Worm (Caenorhabditis elegans) whole organism, midembryonic: ENCODE data around the gene col-68.

ENCODE experiments used
- T22C8.4 ChIP-seq: fragments of 200-800 bp; sonication (Bioruptor generic); IDR thresholded peaks from 2 replicates; pipeline ENCODE4 v1.3.6; 2022; ENCODE audit warnings: missing genetic modification characterization, missing compliant biosample characterization
- cog-1 ChIP-seq: sonication (generic microtip); optimal IDR thresholded peaks from 2 replicates; lab custom pipeline; 2016; ENCODE audit warnings: missing genetic modification characterization, missing compliant biosample characterization
- flt-1 ChIP-seq: fragments of 200-800 bp; sonication (Bioruptor generic); IDR thresholded peaks from 2 replicates; pipeline ENCODE4 v1.3.6; 2022; ENCODE audit warnings: missing genetic modification characterization, missing compliant biosample characterization
- klf-2 ChIP-seq: fragments of 200-800 bp; sonication (Bioruptor generic); conservative IDR thresholded peaks from 2 replicates; pipeline ENCODE4 v1.3.6; 2022; ENCODE audit warnings: missing genetic modification reagents, missing genetic modification characterization, missing compliant biosample characterization
- med-1 ChIP-seq: sonication (generic microtip); optimal IDR thresholded peaks from 2 replicates; lab custom pipeline; 2017; ENCODE audit warnings: missing genetic modification characterization, mild to moderate bottlenecking, missing compliant biosample characterization, antibody characterized with exemption, missing genetic modification reagents; ENCODE audit not compliant: insufficient read depth
- ref-1 ChIP-seq: fragments of 200-800 bp; sonication (Bioruptor generic); conservative IDR thresholded peaks from 2 replicates; pipeline ENCODE4 v1.3.6; 2022; ENCODE audit warnings: missing genetic modification reagents, missing genetic modification characterization, missing compliant biosample characterization
- tab-1 ChIP-seq: fragments of 200-800 bp; sonication (Bioruptor generic); IDR thresholded peaks from 2 replicates; pipeline ENCODE4 v1.3.6; 2022; ENCODE audit warnings: missing genetic modification characterization, missing compliant biosample characterization
- ztf-23 ChIP-seq: fragments of 200-800 bp; sonication (Bioruptor generic); IDR thresholded peaks from 2 replicates; pipeline ENCODE4 v1.3.6; 2022; ENCODE audit warnings: missing genetic modification reagents, missing genetic modification characterization, missing compliant biosample characterization
- ztf-29 ChIP-seq: fragments of 200-800 bp; sonication (Bioruptor generic); IDR thresholded peaks from 2 replicates; pipeline ENCODE4 v1.3.6; 2022; ENCODE audit warnings: missing genetic modification reagents, missing genetic modification characterization, missing compliant biosample characterization

Gene col-68

DNA sequence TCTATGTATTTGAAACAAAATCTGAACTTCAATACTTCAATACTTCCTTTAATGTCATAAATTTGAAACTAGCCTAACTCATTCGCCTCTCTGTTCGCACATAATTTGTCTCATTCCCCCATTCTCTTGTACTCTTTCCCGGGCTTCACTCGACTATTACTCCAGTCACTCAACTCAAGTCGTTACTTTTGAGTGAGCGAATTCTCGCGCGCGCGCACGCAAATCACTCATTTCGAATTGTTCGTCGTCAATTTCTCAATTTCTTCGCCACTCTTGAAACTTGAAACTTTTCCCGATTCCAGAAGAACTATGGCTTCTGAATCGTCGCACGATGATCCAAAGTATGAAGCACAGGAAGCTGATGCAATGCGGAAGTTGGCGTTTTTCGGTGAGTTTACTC lies at the start of gene col-68:
Gene col-68 (plus strand): TSS at position 301 of the 400 bp plus-strand sequence.
- no peak for TF ChIP-seq med-1
- no peak for TF ChIP-seq ztf-23
- TF ChIP-seq klf-2 (GFP tag; lab: Robert Waterston, UW) = no peak
- TF ChIP-seq ref-1 (GFP tag; lab: Robert Waterston, UW) = no peak
- no peak for TF ChIP-seq flt-1 (GFP tag; lab: Robert Waterston, UW)
- no peak for TF ChIP-seq tab-1
- no peak for TF ChIP-seq T22C8.4 (GFP tag; lab: Robert Waterston, UW)
- TF ChIP-seq cog-1 (tag; lab: Kevin White, UChicago) = no peak
- no peak for TF ChIP-seq ztf-29 (GFP tag; lab: Robert Waterston, UW)

DNA sequence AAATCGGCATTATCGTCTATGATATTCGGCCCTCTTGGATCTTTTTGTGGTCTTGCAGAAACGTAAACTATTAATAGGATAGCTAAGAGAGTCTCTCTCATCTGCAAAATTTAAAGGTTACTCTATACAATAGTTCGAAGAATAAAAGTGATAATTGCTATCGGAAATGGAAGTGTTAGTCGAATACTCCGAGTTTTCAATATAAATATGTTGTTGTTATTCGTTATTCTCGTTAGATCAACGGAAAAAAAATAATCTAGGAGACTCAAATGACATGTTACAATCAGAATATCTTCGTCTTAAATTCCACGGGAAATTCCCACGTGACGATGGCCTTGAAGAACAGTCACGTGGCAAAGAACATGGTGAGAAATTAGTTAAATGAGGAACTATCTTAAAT lies 49.1 kb upstream of the col-68 start, which contains the start of gene tre-5:
Gene tre-5 (minus strand): TSS at position 101 of the 400 bp plus-strand sequence.
- TF ChIP-seq med-1 (no peak), ztf-23 (no peak), klf-2 (GFP tag; lab: Robert Waterston, UW) (no peak), flt-1 (GFP tag; lab: Robert Waterston, UW) (no peak), T22C8.4 (GFP tag; lab: Robert Waterston, UW) (no peak), ref-1 (GFP tag; lab: Robert Waterston, UW) (no peak), cog-1 (tag; lab: Kevin White, UChicago) (no peak), tab-1 (no peak), ztf-29 (GFP tag; lab: Robert Waterston, UW) (no peak)

DNA sequence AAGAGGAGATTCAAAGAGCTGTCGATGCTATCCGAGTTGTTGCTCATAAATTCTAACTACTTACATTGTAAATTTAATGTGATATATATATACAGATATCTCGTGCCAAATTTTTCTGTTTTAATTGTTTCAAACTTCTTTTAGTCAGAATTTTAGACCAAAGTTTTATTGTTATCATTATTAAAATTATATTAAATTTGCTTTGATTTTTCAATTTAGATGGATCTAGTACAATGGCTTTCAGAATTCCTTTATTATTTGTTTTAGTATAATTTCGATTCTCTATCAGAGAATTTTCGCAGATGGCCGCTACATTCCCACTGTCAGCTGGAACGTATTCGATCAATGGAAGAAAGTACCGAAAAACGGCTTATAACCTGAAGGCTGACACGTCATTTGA lies 47.0 kb upstream of the col-68 start, which contains the start of gene ascc-1:
Gene ascc-1 (plus strand): TSS at position 301 of the 400 bp plus-strand sequence.
- no peak for TF ChIP-seq flt-1 (GFP tag; lab: Robert Waterston, UW)
- no peak for TF ChIP-seq ztf-29 (GFP tag; lab: Robert Waterston, UW)
- no peak for TF ChIP-seq med-1
- no peak for TF ChIP-seq cog-1 (tag; lab: Kevin White, UChicago)

DNA sequence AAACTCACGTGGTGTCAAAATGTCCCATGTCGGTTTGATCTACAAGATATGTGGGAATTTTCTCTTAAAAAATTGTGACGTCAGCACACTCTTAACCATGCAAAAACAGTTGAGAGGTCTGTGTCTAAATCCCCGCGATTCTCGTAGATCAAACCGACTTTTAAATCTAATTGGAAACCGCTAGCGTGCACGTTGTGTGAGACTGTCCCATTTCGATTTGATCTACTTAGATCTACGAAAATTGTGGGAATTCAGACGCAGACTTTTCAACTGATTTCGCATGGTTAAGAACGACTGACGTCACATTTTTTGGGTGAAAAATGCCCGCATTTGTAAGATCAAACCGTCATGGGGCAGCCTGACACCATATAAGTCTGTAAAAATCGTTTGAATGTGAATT lies 46.5 kb upstream of the col-68 start:
- TF ChIP-seq med-1 (no peak), ztf-23 (no peak), tab-1 (no peak), T22C8.4 (GFP tag; lab: Robert Waterston, UW) (no peak), klf-2 (GFP tag; lab: Robert Waterston, UW) (no peak), ref-1 (GFP tag; lab: Robert Waterston, UW) (no peak), ztf-29 (GFP tag; lab: Robert Waterston, UW) (no peak), flt-1 (GFP tag; lab: Robert Waterston, UW) (no peak), cog-1 (tag; lab: Kevin White, UChicago) (no peak)

DNA sequence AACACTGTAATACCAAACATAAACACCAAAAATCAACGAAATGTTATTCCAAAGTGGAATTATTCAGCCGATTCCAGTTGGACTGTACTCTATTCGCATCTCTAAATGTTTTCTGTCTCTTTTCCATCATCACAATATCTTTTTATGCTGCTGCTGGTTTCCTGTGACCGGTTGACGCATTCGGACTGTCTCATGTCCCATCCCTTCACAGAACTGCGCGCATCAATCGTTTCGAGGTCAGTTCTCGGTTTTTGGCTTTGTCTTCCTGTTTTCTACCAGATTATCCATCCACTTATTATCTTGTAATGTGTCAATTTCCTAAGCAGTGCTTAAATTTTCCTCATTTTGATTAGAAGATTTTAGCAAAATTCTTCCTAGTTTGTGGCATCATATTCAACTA lies 44.3 kb upstream of the col-68 start:
- no peak for TF ChIP-seq T22C8.4 (GFP tag; lab: Robert Waterston, UW)
- no peak for TF ChIP-seq flt-1 (GFP tag; lab: Robert Waterston, UW)
- TF ChIP-seq ztf-29 (GFP tag; lab: Robert Waterston, UW) = no peak
- no peak for TF ChIP-seq ztf-23
- no peak for TF ChIP-seq tab-1
- no peak for TF ChIP-seq cog-1 (tag; lab: Kevin White, UChicago)
- TF ChIP-seq med-1 = no peak
- TF ChIP-seq ref-1 (GFP tag; lab: Robert Waterston, UW) = no peak
- no peak for TF ChIP-seq klf-2 (GFP tag; lab: Robert Waterston, UW)

DNA sequence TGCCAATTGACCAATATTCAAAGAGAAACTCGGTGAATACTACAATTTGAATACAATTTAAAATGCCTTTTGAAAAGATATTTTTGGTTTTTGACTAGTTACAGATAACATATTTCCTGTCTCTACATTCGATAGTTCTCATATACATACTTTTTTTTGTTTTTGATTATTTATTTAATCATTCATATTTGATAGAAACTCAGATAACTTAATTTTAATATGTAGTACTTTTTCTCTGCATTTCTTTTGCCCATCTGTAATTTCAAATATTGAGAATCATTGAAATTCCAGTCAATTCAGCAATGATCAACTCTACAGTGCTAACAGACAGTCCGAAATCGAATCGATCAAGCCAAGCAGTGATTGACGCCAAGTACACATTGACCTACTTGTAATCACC lies 43.3 kb upstream of the col-68 start, which contains the start of gene C23H3.2:
Gene C23H3.2 (plus strand): TSS at position 301 of the 400 bp plus-strand sequence.
- TF ChIP-seq tab-1 (no peak), flt-1 (GFP tag; lab: Robert Waterston, UW) (no peak), ztf-23 (no peak), med-1 (no peak), ztf-29 (GFP tag; lab: Robert Waterston, UW) (no peak), klf-2 (GFP tag; lab: Robert Waterston, UW) (no peak), ref-1 (GFP tag; lab: Robert Waterston, UW) (no peak), cog-1 (tag; lab: Kevin White, UChicago) (no peak), T22C8.4 (GFP tag; lab: Robert Waterston, UW) (no peak)

DNA sequence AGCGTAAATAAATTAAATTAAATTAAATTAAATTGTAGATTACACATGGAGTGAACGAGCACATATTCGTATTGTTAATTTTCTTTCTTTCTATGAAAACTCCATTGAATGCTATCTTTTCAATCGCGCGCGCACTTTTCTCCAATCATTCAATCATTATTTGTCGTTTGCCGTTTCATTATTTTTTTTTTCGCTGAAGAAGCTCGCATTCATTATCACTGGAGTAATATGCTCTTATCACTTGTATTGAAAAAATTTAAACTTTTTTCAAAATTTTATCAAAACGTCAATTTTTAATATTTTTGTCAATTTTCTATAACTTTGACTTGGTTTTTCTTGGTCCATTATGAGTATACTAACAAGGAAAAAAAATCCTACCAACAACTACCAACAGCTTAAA lies 38.9 kb upstream of the col-68 start:
- no peak for TF ChIP-seq cog-1 (tag; lab: Kevin White, UChicago)
- no peak for TF ChIP-seq tab-1
- TF ChIP-seq ztf-29 (GFP tag; lab: Robert Waterston, UW) = no peak
- TF ChIP-seq flt-1 (GFP tag; lab: Robert Waterston, UW) = no peak
- no peak for TF ChIP-seq ref-1 (GFP tag; lab: Robert Waterston, UW)
- TF ChIP-seq ztf-23 = no peak
- TF ChIP-seq med-1 = no peak

DNA sequence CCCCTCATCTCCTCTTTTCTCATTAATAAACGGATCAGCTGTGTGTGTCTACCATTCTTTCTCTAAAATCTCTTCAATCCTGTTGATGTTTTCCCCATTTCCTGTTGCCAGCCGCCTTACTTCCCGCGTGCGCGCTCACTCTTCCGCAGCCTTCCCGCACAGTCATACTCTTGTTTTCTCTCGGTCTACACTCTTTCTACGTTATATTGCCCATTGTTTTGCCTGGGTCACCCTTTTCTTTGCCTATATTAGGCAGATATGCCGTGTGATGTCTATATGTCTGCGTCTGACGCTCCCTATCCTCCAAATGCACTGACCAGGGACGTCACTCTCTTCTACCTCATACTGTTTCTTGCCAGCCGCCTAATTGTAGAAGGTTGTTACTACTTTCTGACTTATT lies 38.0 kb upstream of the col-68 start:
- TF ChIP-seq tab-1 = no peak
- TF ChIP-seq klf-2 (GFP tag; lab: Robert Waterston, UW) = no peak
- TF ChIP-seq cog-1 (tag; lab: Kevin White, UChicago) = peak; percentile 90
- TF ChIP-seq T22C8.4 (GFP tag; lab: Robert Waterston, UW) = no peak
- TF ChIP-seq ztf-23 = no peak
- TF ChIP-seq flt-1 (GFP tag; lab: Robert Waterston, UW) = peak; percentile 62; the same call in 1 of the 2 replicates

DNA sequence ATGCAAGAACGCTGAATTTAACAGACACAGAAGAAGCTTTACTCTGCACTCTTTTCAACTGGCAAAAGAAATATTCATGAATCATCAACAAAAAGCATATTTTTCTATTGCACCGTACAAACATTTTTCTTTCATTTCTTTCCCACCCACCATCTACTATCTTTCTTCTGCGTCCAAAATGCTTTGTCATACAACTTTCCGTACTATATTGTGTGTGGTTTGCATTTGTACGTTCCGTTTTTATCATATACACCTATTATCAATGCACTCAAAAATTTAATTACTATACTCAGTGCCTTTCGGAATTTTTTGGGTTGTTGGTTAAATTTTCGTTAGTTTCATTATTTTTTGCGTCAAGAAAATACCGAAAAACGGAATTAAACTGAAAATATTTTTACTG lies 36.7 kb upstream of the col-68 start:
- TF ChIP-seq klf-2 (GFP tag; lab: Robert Waterston, UW) = no peak
- no peak for TF ChIP-seq ztf-23
- TF ChIP-seq T22C8.4 (GFP tag; lab: Robert Waterston, UW) = no peak
- TF ChIP-seq ztf-29 (GFP tag; lab: Robert Waterston, UW) = no peak
- TF ChIP-seq ref-1 (GFP tag; lab: Robert Waterston, UW) = no peak
- TF ChIP-seq med-1 = no peak
- no peak for TF ChIP-seq flt-1 (GFP tag; lab: Robert Waterston, UW)
- TF ChIP-seq cog-1 (tag; lab: Kevin White, UChicago) = no peak
- TF ChIP-seq tab-1 = no peak

DNA sequence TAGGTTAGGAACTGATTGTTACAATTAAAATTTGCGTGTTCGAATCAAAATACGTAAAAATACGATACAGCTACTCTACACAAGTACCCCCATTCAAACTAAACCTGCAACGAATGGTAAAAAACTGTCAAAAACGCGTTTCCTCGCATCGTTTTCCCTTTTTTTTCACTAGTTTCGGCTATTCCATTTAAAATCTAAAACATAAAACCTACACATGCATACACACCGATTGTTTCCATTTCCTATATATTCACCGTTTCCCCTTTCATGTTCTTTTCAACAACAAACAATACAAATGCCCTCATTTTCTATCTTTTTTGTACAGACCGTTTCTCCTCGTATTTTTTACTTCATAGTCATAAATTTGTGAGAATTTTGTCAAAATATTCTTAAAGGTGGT lies 35.6 kb upstream of the col-68 start:
- TF ChIP-seq T22C8.4 (GFP tag; lab: Robert Waterston, UW) = no peak
